Fruit fly (Drosophila melanogaster) whole organism, wandering third instar larva: ENCODE measurements around the gene CG1275.

Experiments
- Hnf4 ChIP-seq: fragments of 200-800 bp; sonication (Bioruptor generic); optimal IDR thresholded peaks from 2 replicates; lab custom pipeline; 2016; ENCODE audit warnings: missing biosample characterization, mild to moderate bottlenecking, missing genetic modification characterization
- Vsx2 ChIP-seq: fragments of 200-300, 225-300 bp; sonication (Bioruptor generic); optimal IDR thresholded peaks from 2 replicates; lab custom pipeline; 2018; ENCODE audit warnings: missing biosample characterization, missing genetic modification characterization; ENCODE audit not compliant: partially characterized antibody
- brk ChIP-seq: fragments of 200-800 bp; sonication (Bioruptor generic); optimal IDR thresholded peaks from 2 replicates; lab custom pipeline; 2016; ENCODE audit warnings: missing biosample characterization, mild to moderate bottlenecking, missing genetic modification characterization
- dmrt93B ChIP-seq: fragments of 200-800 bp; sonication (Bioruptor generic); optimal IDR thresholded peaks from 2 replicates; lab custom pipeline; 2018; ENCODE audit warnings: missing biosample characterization, mild to moderate bottlenecking, missing genetic modification characterization
- dsf ChIP-seq: sonication (Bioruptor generic); optimal IDR thresholded peaks from 2 replicates; lab custom pipeline; 2016; ENCODE audit warnings: missing biosample characterization, missing genetic modification characterization, borderline replicate concordance
- foxo ChIP-seq, 2 experiments: fragments of 200-800 bp; sonication (Bioruptor generic); optimal IDR thresholded peaks; 2 replicates in 1 of 2; 3 replicates in 1 of 2; lab custom pipeline; 2016 to 2017; ENCODE audit warnings: missing biosample characterization in 2 of 2, missing genetic modification characterization in 2 of 2
- fru ChIP-seq: fragments of 200-800 bp; sonication (Bioruptor generic); optimal IDR thresholded peaks from 3 replicates; lab custom pipeline; 2016; ENCODE audit warnings: missing biosample characterization, mild to moderate bottlenecking, missing genetic modification characterization
- jim ChIP-seq: fragments of 175-275, 200-325 bp; sonication (Bioruptor generic); optimal IDR thresholded peaks from 2 replicates; lab custom pipeline; 2016; ENCODE audit warnings: missing biosample characterization, mild to moderate bottlenecking, missing genetic modification characterization
- rgr ChIP-seq: fragments of 200-800 bp; sonication (Bioruptor generic); optimal IDR thresholded peaks from 3 replicates; lab custom pipeline; 2016; ENCODE audit warnings: missing biosample characterization, mild to moderate bottlenecking, missing genetic modification characterization

dm6 chr3L:2282506-2282905, 25.3 kb upstream of the CG1275 start, which contains the start of gene MsR2:
- TF ChIP-seq Hnf4 (GFP tag; lab: Kevin White, UChicago) (no peak), foxo (GFP tag; optimal IDR thresholded peaks at IDR 0.05; lab: Kevin White, UChicago) (no peak), fru (GFP tag; lab: Kevin White, UChicago) (no peak), brk (GFP tag; lab: Kevin White, UChicago) (no peak), Vsx2 (GFP tag; lab: Kevin White, UChicago) (no peak), dmrt93B (no peak), jim (GFP tag; lab: Kevin White, UChicago) (no peak), rgr (GFP tag; lab: Kevin White, UChicago) (no peak), dsf (GFP tag; lab: Kevin White, UChicago) (no peak)
